Fruit fly (Drosophila melanogaster): ENCODE data around the gene sphinx2.

The sphinx2 gene

DNA sequence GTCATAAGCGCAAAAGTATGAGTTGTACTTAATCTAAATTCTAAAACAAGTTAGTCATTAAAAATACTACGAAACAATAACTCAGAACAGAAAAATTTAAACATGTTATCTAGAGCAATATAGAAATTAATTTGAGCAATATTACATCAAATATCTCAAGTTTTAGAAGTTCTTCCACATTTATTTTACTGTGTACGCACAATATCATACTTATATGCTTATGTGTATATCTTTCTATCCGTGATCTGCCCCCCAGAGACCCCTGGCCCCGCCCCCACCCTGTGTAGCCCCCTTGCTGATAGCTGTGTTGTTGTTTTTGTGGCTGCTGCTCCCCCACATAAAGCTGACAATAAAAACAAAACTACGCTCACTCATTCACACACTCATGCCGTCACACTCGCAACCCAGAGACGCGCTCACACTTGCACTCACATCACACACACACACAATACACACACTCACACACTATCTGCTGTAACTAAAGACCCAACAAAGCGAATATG, 7.2 kb downstream of the sphinx2 start:
- TF ChIP-seq D (optimal IDR thresholded peaks at IDR 0.05) (no peak), D (GFP tag; optimal IDR thresholded peaks at IDR 0.05) (no peak), Meics (GFP tag; optimal IDR thresholded peaks at IDR 0.05) (peak; percentile 12), CG4617 (GFP tag; optimal IDR thresholded peaks at IDR 0.05; ENCODE audit: borderline replicate concordance) (no peak), NFAT (GFP tag; IDR thresholded peaks at IDR 0.05) (peak; percentile 13; the same call in 1 of the 2 replicates), Sry-δ (GFP tag; optimal IDR thresholded peaks at IDR 0.05) (no peak), CG5953 (GFP tag; IDR thresholded peaks at IDR 0.05) (no peak), CG9932 (GFP tag; IDR thresholded peaks at IDR 0.05) (0 out of 2 replicates have a peak, but pooled peaks have one; percentile 12), h (optimal IDR thresholded peaks at IDR 0.05) (no peak), ham (GFP tag; IDR thresholded peaks at IDR 0.05) (no peak), kni (GFP tag; optimal IDR thresholded peaks at IDR 0.05) (no peak), Blimp-1 (GFP tag; optimal IDR thresholded peaks at IDR 0.05) (peak; percentile 27), CG32767 (GFP tag; IDR thresholded peaks at IDR 0.05) (no peak), stwl (tag; optimal IDR thresholded peaks at IDR 0.05) (no peak), Mes4 (GFP tag; optimal IDR thresholded peaks at IDR 0.05) (no peak), mirr (GFP tag; optimal IDR thresholded peaks at IDR 0.05) (peak; percentile 10), CG17328 (GFP tag; IDR thresholded peaks at IDR 0.05) (peak; percentile 20; the same call in 1 of the 2 replicates), CG8290 (GFP tag; optimal IDR thresholded peaks at IDR 0.05) (no peak), CG8290 (tag; optimal IDR thresholded peaks at IDR 0.05) (peak in 1 of 2 experiments; percentile 51), br (optimal IDR thresholded peaks at IDR 0.05) (no peak), ara (GFP tag; IDR thresholded peaks at IDR 0.05) (no peak), cg (GFP tag; optimal IDR thresholded peaks at IDR 0.05) (peak; percentile 78), Lhr (GFP tag; optimal IDR thresholded peaks at IDR 0.05) (no peak), her (GFP tag; optimal IDR thresholded peaks at IDR 0.05) (no peak), otp (GFP tag; IDR thresholded peaks at IDR 0.05) (no peak), pb (GFP tag; optimal IDR thresholded peaks at IDR 0.05) (no peak), Eip74EF (GFP tag; optimal IDR thresholded peaks at IDR 0.05) (no peak), aop (GFP tag; IDR thresholded peaks at IDR 0.05) (no peak), CG8765 (GFP tag; IDR thresholded peaks at IDR 0.05) (no peak), D19A (tag; optimal IDR thresholded peaks at IDR 0.05) (peak; percentile 27), bbx (GFP tag; IDR thresholded peaks at IDR 0.05; ENCODE audit: partially characterized antibody) (no peak), CG15514 (GFP tag; optimal IDR thresholded peaks at IDR 0.05) (no peak), ato (GFP tag; IDR thresholded peaks at IDR 0.05; ENCODE audit: partially characterized antibody) (no peak), bcd (GFP tag; optimal IDR thresholded peaks at IDR 0.05) (peak; percentile 13), Nf-YC (tag; optimal IDR thresholded peaks at IDR 0.05) (peak; percentile 4), CG18764 (GFP tag; optimal IDR thresholded peaks at IDR 0.05) (no peak), Ada2b (GFP tag; IDR thresholded peaks at IDR 0.05) (0 out of 2 replicates have a peak, but pooled peaks have one; percentile 22), CG34422 (GFP tag; IDR thresholded peaks at IDR 0.05) (0 out of 3 replicates have a peak, but pooled peaks have one; percentile 11), CG13624 (GFP tag; optimal IDR thresholded peaks at IDR 0.05) (no peak), gem (tag; optimal IDR thresholded peaks at IDR 0.05) (peak; percentile 58), CHES-1-like (GFP tag; optimal IDR thresholded peaks at IDR 0.05) (no peak), CG18476 (GFP tag; optimal IDR thresholded peaks at IDR 0.05) (no peak), org-1 (GFP tag; optimal IDR thresholded peaks at IDR 0.05) (no peak), Adf1 (GFP tag; IDR thresholded peaks at IDR 0.05) (peak; percentile 34; the same call in 1 of the 2 replicates), run (tag; optimal IDR thresholded peaks at IDR 0.05) (no peak), gsb-n (tag; optimal IDR thresholded peaks at IDR 0.05) (no peak), CG33213 (GFP tag; optimal IDR thresholded peaks at IDR 0.05) (no peak), Dek (tag; optimal IDR thresholded peaks at IDR 0.05) (no peak), nerfin-2 (GFP tag; IDR thresholded peaks at IDR 0.05; ENCODE audit: partially characterized antibody) (no peak), CG1832 (GFP tag; optimal IDR thresholded peaks at IDR 0.05) (no peak), CG4820 (GFP tag; optimal IDR thresholded peaks at IDR 0.05) (no peak), row (GFP tag; IDR thresholded peaks at IDR 0.05) (peak; percentile 48; the same call in 1 of the 3 replicates)
